Worm (Caenorhabditis elegans) whole organism, young adult: ENCODE data around the gene F01D5.8.
"Not testable (repeated sequence)": the region's sequence is repeated elsewhere in the genome, so short reads cannot be mapped to it uniquely, and the experiment has no call there.

Experiments used
- ama-1 ChIP-seq, 3 experiments: fragments of 150-350 bp in 1 of 3; sonication (generic microtip) in 2 of 3; optimal IDR thresholded peaks; 2 replicates each; lab custom pipeline; 2014 to 2018; ENCODE audit warnings: missing biosample characterization in 2 of 3, missing genetic modification characterization in 2 of 3, missing genetic modification reagents in 2 of 3
- athp-1 ChIP-seq: sonication (generic microtip); optimal IDR thresholded peaks from 2 replicates; lab custom pipeline; 2017; ENCODE audit warnings: mild to moderate bottlenecking, missing genetic modification characterization, missing compliant biosample characterization
- ceh-100 ChIP-seq: fragments of 200-800 bp; sonication (Bioruptor generic); IDR thresholded peaks from 2 replicates; pipeline ENCODE4 v1.3.6; 2022; ENCODE audit warnings: missing genetic modification reagents, missing genetic modification characterization, missing compliant biosample characterization
- egl-18 ChIP-seq: fragments of 200-800 bp; sonication (Bioruptor generic); IDR thresholded peaks from 2 replicates; pipeline ENCODE4 v1.3.6; 2022; ENCODE audit warnings: missing genetic modification reagents, missing genetic modification characterization, missing compliant biosample characterization
- nhr-90 ChIP-seq: sonication (generic microtip); optimal IDR thresholded peaks from 2 replicates; lab custom pipeline; 2016; ENCODE audit warnings: missing genotype, mild to moderate bottlenecking, missing genetic modification characterization, missing compliant biosample characterization
- rcor-1 ChIP-seq: fragments of 200-800 bp; sonication (Bioruptor generic); IDR thresholded peaks from 2 replicates; pipeline ENCODE4 v1.3.6; 2022; ENCODE audit warnings: missing genetic modification reagents, missing genetic modification characterization, missing compliant biosample characterization
- ztf-25 ChIP-seq: fragments of 200-800 bp; sonication (Bioruptor generic); IDR thresholded peaks from 2 replicates; pipeline ENCODE4 v1.3.6; 2022; ENCODE audit warnings: missing genetic modification reagents, missing genetic modification characterization, missing compliant biosample characterization
- ztf-6 ChIP-seq: fragments of 200-800 bp; sonication (Bioruptor generic); IDR thresholded peaks from 2 replicates; pipeline ENCODE4 v1.3.6; 2022; ENCODE audit warnings: missing genetic modification reagents, missing genetic modification characterization, missing compliant biosample characterization

ce11 chrII:14019625-14020024, 9.1 kb downstream of the F01D5.8 start:
- not testable (repeated sequence) for TF ChIP-seq ama-1 (optimal IDR thresholded peaks at IDR 0.05; lab: Kevin White, UChicago); ama-1 (GFP tag; optimal IDR thresholded peaks at IDR 0.05; lab: Kevin White, UChicago); ceh-100; nhr-90 (tag; lab: Kevin White, UChicago); athp-1 (tag; lab: Kevin White, UChicago)
- TF ChIP-seq ztf-6 (GFP tag; lab: Robert Waterston, UW) = peak; percentile 12; the same call in 1 of the 2 replicates
- peak; percentile 81 for TF ChIP-seq ztf-25 (GFP tag; lab: Robert Waterston, UW)
- TF ChIP-seq rcor-1 (GFP tag; lab: Robert Waterston, UW) = peak; percentile 8; the same call in 1 of the 2 replicates
- TF ChIP-seq egl-18 = 0 out of 2 replicates have a peak, but pooled peaks have one; percentile 61
